Worm (Caenorhabditis elegans): Measurements from ENCODE around the gene osm-9.

ce11 chrIV:3539872-3540271 lies 17.4 kb downstream of the osm-9 start, which contains the start of gene B0212.3:
- TF ChIP-seq nfyb-1 (GFP tag; IDR thresholded peaks at IDR 0.05) = no peak
- TF ChIP-seq unc-62 (GFP tag; optimal IDR thresholded peaks at IDR 0.05) = no peak
- no peak for TF ChIP-seq ceh-100 (GFP tag; IDR thresholded peaks at IDR 0.05)
- TF ChIP-seq sdz-38 (tag; optimal IDR thresholded peaks at IDR 0.05) = no peak
- TF ChIP-seq mxl-1 (tag; optimal IDR thresholded peaks at IDR 0.05) = no peak
- TF ChIP-seq C17E4.6 (GFP tag; IDR thresholded peaks at IDR 0.05) = no peak
- no peak for TF ChIP-seq attf-6 (GFP tag; IDR thresholded peaks at IDR 0.05)
- TF ChIP-seq egl-18 (GFP tag; IDR thresholded peaks at IDR 0.05) = no peak
- no peak for TF ChIP-seq unc-130 (GFP tag; optimal IDR thresholded peaks at IDR 0.05)
- TF ChIP-seq F55B11.4 (tag; optimal IDR thresholded peaks at IDR 0.05; ENCODE audit: borderline replicate concordance, insufficient read depth) = no peak
- no peak for TF ChIP-seq F33H1.4 (GFP tag; IDR thresholded peaks at IDR 0.05)
